Worm (Caenorhabditis elegans) whole organism, L3 larva: ENCODE data around the gene Y97E10AR.3.

ENCODE experiments used
- ama-1 ChIP-seq: fragments of 150-350 bp; optimal IDR thresholded peaks from 2 replicates; lab custom pipeline; 2018
- ceh-16 ChIP-seq: sonication (generic microtip); optimal IDR thresholded peaks from 2 replicates; lab custom pipeline; 2017; ENCODE audit warnings: missing biosample characterization, missing genetic modification characterization
- daf-12 ChIP-seq: fragments of 150-350 bp; optimal IDR thresholded peaks from 2 replicates; lab custom pipeline; 2014; ENCODE audit warnings: missing biosample characterization, missing genetic modification reagents, missing genetic modification characterization
- egl-27 ChIP-seq: sonication (generic microtip); optimal IDR thresholded peaks from 4 replicates; lab custom pipeline; 2017; ENCODE audit warnings: missing biosample characterization, missing genetic modification reagents, missing genetic modification characterization
- fos-1 ChIP-seq: fragments of 150-350 bp; optimal IDR thresholded peaks from 2 replicates; lab custom pipeline; 2014; ENCODE audit warnings: missing biosample characterization, missing genetic modification characterization
- lin-39 ChIP-seq: fragments of 150-350 bp; optimal IDR thresholded peaks from 2 replicates; lab custom pipeline; 2018; ENCODE audit warnings: missing biosample characterization, missing genetic modification reagents, missing genetic modification characterization
- nhr-11 ChIP-seq: fragments of 150-350 bp; optimal IDR thresholded peaks from 2 replicates; lab custom pipeline; 2014; ENCODE audit warnings: missing biosample characterization, missing genetic modification characterization
- nhr-237 ChIP-seq: fragments of 150-350 bp; optimal IDR thresholded peaks from 2 replicates; lab custom pipeline; 2014; ENCODE audit warnings: missing biosample characterization, missing genetic modification characterization
- nhr-76 ChIP-seq: fragments of 150-350 bp; sonication (generic microtip); optimal IDR thresholded peaks from 5 replicates; lab custom pipeline; 2014; ENCODE audit warnings: missing biosample characterization, missing genetic modification characterization
- pqm-1 ChIP-seq: fragments of 150-350 bp; optimal IDR thresholded peaks from 2 replicates; lab custom pipeline; 2017; ENCODE audit warnings: missing biosample characterization, missing genetic modification characterization, inconsistent platforms
- sea-2 ChIP-seq: fragments of 150-350 bp; sonication (generic microtip); optimal IDR thresholded peaks from 4 replicates; lab custom pipeline; 2014; ENCODE audit warnings: missing biosample characterization, missing genetic modification reagents, missing genetic modification characterization
- tbx-2 ChIP-seq: sonication (generic microtip); optimal IDR thresholded peaks from 2 replicates; lab custom pipeline; 2016; ENCODE audit warnings: mild to moderate bottlenecking, missing genetic modification characterization, missing compliant biosample characterization
- unc-62 ChIP-seq: fragments of 150-350 bp; sonication (generic microtip); optimal IDR thresholded peaks from 4 replicates; lab custom pipeline; 2014; ENCODE audit warnings: missing biosample characterization, missing genetic modification reagents, missing genetic modification characterization

DNA sequence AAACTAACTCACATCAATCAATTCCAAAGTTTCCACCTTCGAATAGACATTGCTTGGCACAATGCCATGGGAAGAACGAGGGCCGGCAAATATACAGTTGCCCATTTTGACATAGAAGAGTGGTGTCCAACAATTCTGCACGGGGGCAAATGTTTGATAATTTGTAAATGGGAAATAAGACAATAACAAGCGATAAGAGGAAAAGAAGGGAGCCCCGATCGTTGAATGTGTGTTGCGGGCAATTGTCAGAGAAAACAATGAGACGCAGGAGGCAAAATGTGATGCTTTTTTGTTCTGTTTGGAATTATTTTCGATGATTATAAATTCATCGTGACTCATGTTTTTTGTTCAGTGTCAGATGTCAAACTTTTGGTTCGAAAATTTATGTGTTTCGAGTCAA is 51.1 kb downstream of the Y97E10AR.3 start, which contains the start of gene pals-34:
- TF ChIP-seq fos-1 (tag; lab: Kevin White, UChicago) (no peak), nhr-76 (tag; lab: Kevin White, UChicago) (no peak), lin-39 (tag; lab: Kevin White, UChicago) (no peak), tbx-2 (tag; lab: Kevin White, UChicago) (no peak), unc-62 (GFP tag; lab: Kevin White, UChicago) (no peak), nhr-11 (no peak), ceh-16 (tag; lab: Kevin White, UChicago) (no peak), sea-2 (no peak), daf-12 (tag; lab: Kevin White, UChicago) (no peak), ama-1 (lab: Kevin White, UChicago) (no peak), nhr-237 (no peak), pqm-1 (tag; lab: Kevin White, UChicago) (peak; percentile 47), egl-27 (tag; lab: Kevin White, UChicago) (no peak)
